Worm (Caenorhabditis elegans): ENCODE data around the gene F36H1.11.
A peak's percentile ranks its signal among the peaks of the same experiment; 100 is the strongest.

Gene F36H1.11

ce11 chrIV:11019962-11020550 is 28.9 kb upstream of the F36H1.11 start, which contains the start of gene F13H10.8:
Gene F13H10.8, plus strand, starts transcription at chrIV:11020517.
- TF ChIP-seq unc-62 (GFP tag; optimal IDR thresholded peaks at IDR 0.05) (no peak), lsy-2 (tag; optimal IDR thresholded peaks at IDR 0.05) (peak; percentile 9 to 50), lin-15B (tag; optimal IDR thresholded peaks at IDR 0.05) (peak; percentile 18), nhr-85 (tag) (peak; percentile 29), Y116A8C.19 (tag; optimal IDR thresholded peaks at IDR 0.05; ENCODE audit: borderline replicate concordance) (no peak), pag-3 (tag; optimal IDR thresholded peaks at IDR 0.05; ENCODE audit: borderline replicate concordance, insufficient read depth) (peak; percentile 22), ceh-8 (GFP tag; optimal IDR thresholded peaks at IDR 0.05) (no peak), snpc-4 (tag; optimal IDR thresholded peaks at IDR 0.05) (peak; percentile 24), pax-3 (tag; optimal IDR thresholded peaks at IDR 0.05) (no peak), blmp-1 (tag; optimal IDR thresholded peaks at IDR 0.05) (peak; percentile 41), skn-1 (tag; optimal IDR thresholded peaks at IDR 0.05) (no peak), C04F5.9 (tag; optimal IDR thresholded peaks at IDR 0.05) (no peak), mep-1 (tag; optimal IDR thresholded peaks at IDR 0.05) (peak; percentile 65), isw-1 (GFP tag; IDR thresholded peaks at IDR 0.05) (no peak), zip-4 (GFP tag; optimal IDR thresholded peaks at IDR 0.05) (no peak), nhr-47 (tag; optimal IDR thresholded peaks at IDR 0.05) (peak; percentile 24), efl-1 (optimal IDR thresholded peaks at IDR 0.05) (peak; percentile 24 to 26), efl-1 (GFP tag; optimal IDR thresholded peaks at IDR 0.05 in 1 of 2) (peak; percentile 31 to 40), rnt-1 (tag; optimal IDR thresholded peaks at IDR 0.05) (no peak), nhr-71 (tag; optimal IDR thresholded peaks at IDR 0.05) (peak; percentile 40), ceh-82 (tag; optimal IDR thresholded peaks at IDR 0.05) (peak in 1 of 3 experiments; percentile 21), snu-23 (GFP tag; optimal IDR thresholded peaks at IDR 0.05) (peak; percentile 31), nhr-84 (tag; optimal IDR thresholded peaks at IDR 0.05) (no peak), xbp-1 (tag; optimal IDR thresholded peaks at IDR 0.05) (peak; percentile 31), elt-2 (tag; optimal IDR thresholded peaks at IDR 0.05) (peak; percentile 26), nhr-77 (tag; optimal IDR thresholded peaks at IDR 0.05) (peak; percentile 1), fos-1 (tag; optimal IDR thresholded peaks at IDR 0.05) (no peak), zag-1 (tag; optimal IDR thresholded peaks at IDR 0.05) (no peak), mdl-1 (tag; optimal IDR thresholded peaks at IDR 0.05) (peak in 1 of 2 experiments; percentile 1), nhr-28 (tag; optimal IDR thresholded peaks at IDR 0.05) (no peak), nhr-19 (GFP tag; conservative IDR thresholded peaks at IDR 0.05) (no peak), tlp-1 (tag; optimal IDR thresholded peaks at IDR 0.05) (no peak), lin-35 (GFP tag; optimal IDR thresholded peaks at IDR 0.05) (peak; percentile 36 to 38), lin-14 (GFP tag; optimal IDR thresholded peaks at IDR 0.05) (peak; percentile 68), nhr-20 (tag; optimal IDR thresholded peaks at IDR 0.05) (peak; percentile 54), egl-27 (tag; optimal IDR thresholded peaks at IDR 0.05) (no peak), swsn-7 (tag; optimal IDR thresholded peaks at IDR 0.05) (peak; percentile 19), tbx-2 (tag; optimal IDR thresholded peaks at IDR 0.05) (peak; percentile 60), C16A3.4 (tag; optimal IDR thresholded peaks at IDR 0.05) (peak; percentile 10), unc-98 (GFP tag; IDR thresholded peaks at IDR 0.05) (no peak), dpl-1 (GFP tag; optimal IDR thresholded peaks at IDR 0.05) (peak; percentile 19 to 48 (median 20))

ce11 chrIV:11021512-11022268 is 27.3 kb upstream of the F36H1.11 start, which contains the start of gene mogs-1:
Gene mogs-1, minus strand, starts transcription at chrIV:11021928.
- no peak for TF ChIP-seq zip-4 (GFP tag; optimal IDR thresholded peaks at IDR 0.05)
- TF ChIP-seq unc-62 (GFP tag; optimal IDR thresholded peaks at IDR 0.05): no peak
- peak; percentile 65 for TF ChIP-seq lin-14 (GFP tag; optimal IDR thresholded peaks at IDR 0.05)
- TF ChIP-seq nhr-20 (tag; optimal IDR thresholded peaks at IDR 0.05): peak; percentile 62
- TF ChIP-seq nhr-19 (GFP tag; conservative IDR thresholded peaks at IDR 0.05): 0 out of 2 replicates have a peak, but pooled peaks have one; percentile 26
- peak; percentile 50 for TF ChIP-seq mep-1 (tag; optimal IDR thresholded peaks at IDR 0.05)
- no peak for TF ChIP-seq xbp-1 (tag; optimal IDR thresholded peaks at IDR 0.05)
- TF ChIP-seq lin-35 (GFP tag; optimal IDR thresholded peaks at IDR 0.05): peak in 1 of 2 experiments; percentile 39
- peak; percentile 1 for TF ChIP-seq unc-130 (tag; optimal IDR thresholded peaks at IDR 0.05)
- peak in 1 of 2 experiments; percentile 56 for TF ChIP-seq mdl-1 (tag; optimal IDR thresholded peaks at IDR 0.05)
- TF ChIP-seq nhr-85 (tag): peak; percentile 87
- no peak for TF ChIP-seq efl-1 (optimal IDR thresholded peaks at IDR 0.05)
- TF ChIP-seq efl-1 (GFP tag; optimal IDR thresholded peaks at IDR 0.05 in 1 of 2): peak in 1 of 2 experiments; percentile 60
- TF ChIP-seq rnt-1 (tag; optimal IDR thresholded peaks at IDR 0.05): no peak
- peak; percentile 60 for TF ChIP-seq ztf-4 (tag; optimal IDR thresholded peaks at IDR 0.05)
- peak; percentile 38 for TF ChIP-seq snu-23 (GFP tag; optimal IDR thresholded peaks at IDR 0.05)
- peak; percentile 11 for TF ChIP-seq tbx-2 (tag; optimal IDR thresholded peaks at IDR 0.05)
- TF ChIP-seq egl-27 (tag; optimal IDR thresholded peaks at IDR 0.05): no peak
- peak; percentile 73 for TF ChIP-seq blmp-1 (tag; optimal IDR thresholded peaks at IDR 0.05)
- peak; percentile 51 for TF ChIP-seq nhr-71 (tag; optimal IDR thresholded peaks at IDR 0.05)
- TF ChIP-seq C16A3.4 (tag; optimal IDR thresholded peaks at IDR 0.05): no peak
- TF ChIP-seq elt-3 (tag; optimal IDR thresholded peaks at IDR 0.05): peak in 1 of 6 experiments; percentile 72
- no peak for TF ChIP-seq sup-37 (GFP tag; optimal IDR thresholded peaks at IDR 0.05)

All from whole organism, L1 larva.